Fruit fly (Drosophila melanogaster) whole organism, adult: ENCODE measurements around the gene Shmt.

ENCODE experiments used
- CG11617 ChIP-seq: fragments of 200-800 bp; sonication (Bioruptor generic); optimal IDR thresholded peaks from 2 replicates; lab custom pipeline; 2017; ENCODE audit warnings: mild to moderate bottlenecking, missing biosample characterization, missing genetic modification reagents, missing genetic modification characterization
- CG1620 ChIP-seq: fragments of 200-800 bp; sonication (Bioruptor generic); optimal IDR thresholded peaks from 2 replicates; lab custom pipeline; 2016; ENCODE audit warnings: missing biosample characterization, missing genetic modification characterization
- CG5204 ChIP-seq: fragments of 200-800 bp; sonication (Bioruptor generic); optimal IDR thresholded peaks from 2 replicates; lab custom pipeline; 2016; ENCODE audit warnings: missing biosample characterization, missing genetic modification characterization
- Clk ChIP-seq: fragments of 200-800 bp; sonication (Bioruptor generic); optimal IDR thresholded peaks from 2 replicates; lab custom pipeline; 2017; ENCODE audit warnings: missing biosample characterization, missing genetic modification characterization
- cnc ChIP-seq, 2 experiments: fragments of >200 bp; optimal IDR thresholded peaks; 2 replicates each; lab custom pipeline; 2017
- kay ChIP-seq: fragments of 200-800 bp; sonication (Bioruptor generic); peaks from one replicate; lab custom pipeline; 2016; ENCODE audit warnings: missing biosample characterization, missing genetic modification characterization, borderline replicate concordance
- ovo ChIP-seq: fragments of 200-800 bp; sonication (Bioruptor generic); optimal IDR thresholded peaks from 2 replicates; lab custom pipeline; 2016; ENCODE audit warnings: missing biosample characterization, missing genetic modification characterization
- pad ChIP-seq: fragments of 200-800 bp; sonication (Bioruptor generic); optimal IDR thresholded peaks from 3 replicates; lab custom pipeline; 2017; ENCODE audit warnings: missing biosample characterization, missing genetic modification characterization, mild to moderate bottlenecking, moderate library complexity, missing genetic modification reagents
- tj ChIP-seq: fragments of 200-800 bp; sonication (Bioruptor generic); optimal IDR thresholded peaks from 3 replicates; lab custom pipeline; 2017; ENCODE audit warnings: missing biosample characterization, mild to moderate bottlenecking, missing genetic modification characterization, moderate library complexity
- toe ChIP-seq: fragments of 200-800 bp; sonication (Bioruptor generic); optimal IDR thresholded peaks from 2 replicates; lab custom pipeline; 2016; ENCODE audit warnings: missing biosample characterization, missing genetic modification characterization

dm6 chrX:5923124-5923523, 6.5 kb upstream of the Shmt start:
- TF ChIP-seq Clk (GFP tag; lab: Kevin White, UChicago): no peak
- no peak for TF ChIP-seq CG11617
- no peak for TF ChIP-seq CG1620 (GFP tag; lab: Kevin White, UChicago)
- TF ChIP-seq tj (GFP tag; lab: Kevin White, UChicago): no peak
- TF ChIP-seq toe (GFP tag; lab: Kevin White, UChicago): no peak
- no peak for TF ChIP-seq kay (GFP tag; lab: Kevin White, UChicago)
- no peak for TF ChIP-seq CG5204
- TF ChIP-seq ovo: no peak
- TF ChIP-seq cnc (optimal IDR thresholded peaks at IDR 0.05; lab: Kevin White, UChicago): no peak
- TF ChIP-seq pad (GFP tag; lab: Kevin White, UChicago): no peak
